Fruit fly (Drosophila melanogaster) whole organism, prepupa: ENCODE results near the gene GstD10.

ENCODE experiments used
- CG10669 ChIP-seq: fragments of 200-800 bp; sonication (Bioruptor generic); optimal IDR thresholded peaks from 3 replicates; lab custom pipeline; 2018; ENCODE audit warnings: missing biosample characterization, mild to moderate bottlenecking, missing genetic modification characterization, moderate library complexity
- CG31627 ChIP-seq: fragments of 200-800 bp; sonication (Bioruptor generic); optimal IDR thresholded peaks from 3 replicates; lab custom pipeline; 2016; ENCODE audit warnings: missing biosample characterization, missing genetic modification characterization
- CG8119 ChIP-seq: fragments of 200-800 bp; sonication (Bioruptor generic); IDR thresholded peaks from 3 replicates; pipeline ENCODE4 v1.3.6; 2022; ENCODE audit warnings: missing biosample characterization, missing genetic modification characterization
- CG9139 ChIP-seq: fragments of 200-800 bp; sonication (Bioruptor generic); optimal IDR thresholded peaks from 3 replicates; lab custom pipeline; 2017; ENCODE audit warnings: missing biosample characterization, mild to moderate bottlenecking, missing genetic modification characterization
- Met ChIP-seq: fragments of 200-800 bp; sonication (Bioruptor generic); optimal IDR thresholded peaks from 3 replicates; lab custom pipeline; 2016; ENCODE audit warnings: missing biosample characterization, missing genetic modification characterization
- net ChIP-seq: fragments of 200-800 bp; sonication (Bioruptor generic); optimal IDR thresholded peaks from 3 replicates; lab custom pipeline; 2016; ENCODE audit warnings: missing biosample characterization, missing genetic modification characterization

- TF ChIP-seq CG31627 (GFP tag; lab: Kevin White, UChicago) (no peak), CG8119 (no peak), CG9139 (GFP tag; lab: Kevin White, UChicago) (no peak), Met (GFP tag; lab: Kevin White, UChicago) (no peak), net (no peak), CG10669 (no peak)
Observed at dm6 chr3R:12367464-12367863, 1.9 kb upstream of the GstD10 start, which contains the start of gene GstD9.
